Fruit fly (Drosophila melanogaster): ENCODE data around the gene CG14456.

- no peak for TF ChIP-seq usp (GFP tag; optimal IDR thresholded peaks at IDR 0.05)
- TF ChIP-seq CG8478 (optimal IDR thresholded peaks at IDR 0.05) = no peak
- no peak for TF ChIP-seq pan (optimal IDR thresholded peaks at IDR 0.05)
- no peak for TF ChIP-seq EcR (GFP tag; optimal IDR thresholded peaks at IDR 0.05)
- TF ChIP-seq psq (optimal IDR thresholded peaks at IDR 0.05) = no peak
- TF ChIP-seq Dll (optimal IDR thresholded peaks at IDR 0.05) = no peak
Observed at dm6 chr3L:22671699-22672276, 15.2 kb upstream of the CG14456 start.

Data from whole organism.